Worm (Caenorhabditis elegans): ENCODE results near the gene F35H10.10.
A peak's percentile ranks its signal among the peaks of the same experiment; 100 is the strongest.

F35H10.10 gene

ce11 chrIV:8301925-8302324 lies 10.8 kb downstream of the F35H10.10 start (continued):
- TF ChIP-seq cebp-2 (GFP tag; IDR thresholded peaks at IDR 0.05) (no peak), F23B12.7 (tag; optimal IDR thresholded peaks at IDR 0.05; ENCODE audit: insufficient read depth) (no peak), mes-4 (tag; optimal IDR thresholded peaks at IDR 0.05) (no peak), B0336.3 (GFP tag; IDR thresholded peaks at IDR 0.05) (no peak), tbp1 (GFP tag; optimal IDR thresholded peaks at IDR 0.05) (no peak), bed-1 (GFP tag; IDR thresholded peaks at IDR 0.05) (no peak), ztf-26 (tag; optimal IDR thresholded peaks at IDR 0.05) (peak; percentile 37), lin-40 (tag; optimal IDR thresholded peaks at IDR 0.05) (peak; percentile 13)

- TF ChIP-seq rcor-1 (GFP tag; IDR thresholded peaks at IDR 0.05), result no peak
- no peak for TF ChIP-seq dox-1 (GFP tag; IDR thresholded peaks at IDR 0.05)
- TF ChIP-seq Y53F4B.3 (GFP tag; IDR thresholded peaks at IDR 0.05), result no peak
- TF ChIP-seq ztf-18 (tag; optimal IDR thresholded peaks at IDR 0.05), result no peak
- no peak for TF ChIP-seq B0019.2 (GFP tag; conservative IDR thresholded peaks at IDR 0.05)
- no peak for TF ChIP-seq tbx-9 (tag; optimal IDR thresholded peaks at IDR 0.05; ENCODE audit: borderline replicate concordance)
- no peak for TF ChIP-seq mcd-1 (GFP tag; IDR thresholded peaks at IDR 0.05)
Measured at ce11 chrIV:8300468-8300867, 12.3 kb downstream of the F35H10.10 start, which contains the start of gene F35H10.5. F35H10.5 (plus strand) TSS chrIV:8300768.

- TF ChIP-seq zfh-2 (GFP tag; conservative IDR thresholded peaks at IDR 0.05), result no peak
- TF ChIP-seq aptf-3 (GFP tag; IDR thresholded peaks at IDR 0.05), result no peak
- TF ChIP-seq bed-1 (GFP tag; IDR thresholded peaks at IDR 0.05), result no peak
- no peak for TF ChIP-seq lsl-1 (GFP tag; optimal IDR thresholded peaks at IDR 0.05)
- no peak for TF ChIP-seq attf-5 (GFP tag; optimal IDR thresholded peaks at IDR 0.05)
- TF ChIP-seq mel-28 (tag; optimal IDR thresholded peaks at IDR 0.05; ENCODE audit: borderline replicate concordance), result no peak
- TF ChIP-seq rcor-1 (GFP tag; IDR thresholded peaks at IDR 0.05), result no peak
- TF ChIP-seq nfya-2 (GFP tag; IDR thresholded peaks at IDR 0.05), result no peak
- TF ChIP-seq sdz-38 (tag; optimal IDR thresholded peaks at IDR 0.05), result no peak
- no peak for TF ChIP-seq somi-1 (GFP tag; optimal IDR thresholded peaks at IDR 0.05)
- no peak for TF ChIP-seq cebp-1 (GFP tag; IDR thresholded peaks at IDR 0.05)
- no peak for TF ChIP-seq cebp-1 (tag; optimal IDR thresholded peaks at IDR 0.05)
- no peak for TF ChIP-seq nhr-90 (tag; optimal IDR thresholded peaks at IDR 0.05)
- TF ChIP-seq atf-7 (tag; optimal IDR thresholded peaks at IDR 0.05), result no peak
- no peak for TF ChIP-seq lir-1 (GFP tag; conservative IDR thresholded peaks at IDR 0.05)
- no peak for TF ChIP-seq mcd-1 (GFP tag; IDR thresholded peaks at IDR 0.05)
- no peak for TF ChIP-seq B0261.1 (tag; optimal IDR thresholded peaks at IDR 0.05)
- no peak for TF ChIP-seq ztf-28 (GFP tag; IDR thresholded peaks at IDR 0.05)
Measured at ce11 chrIV:8299636-8300035, 13.1 kb downstream of the F35H10.10 start, which contains the start of gene F35H10.6. F35H10.6 (plus strand) TSS chrIV:8299936.

ce11 chrIV:8297192-8297591 lies 15.6 kb downstream of the F35H10.10 start, which contains the start of gene nprl-3:
nprl-3 (plus strand) TSS chrIV:8297492.
- no peak for TF ChIP-seq Y53G8AR.9 (GFP tag; conservative IDR thresholded peaks at IDR 0.05)
- no peak for TF ChIP-seq pbrm-1 (GFP tag; IDR thresholded peaks at IDR 0.05)
- TF ChIP-seq hlh-12 (tag; optimal IDR thresholded peaks at IDR 0.05), result no peak
- no peak for TF ChIP-seq attf-3 (GFP tag; conservative IDR thresholded peaks at IDR 0.05)
- TF ChIP-seq Y79H2A.3 (GFP tag; conservative IDR thresholded peaks at IDR 0.05), result no peak
- no peak for TF ChIP-seq snpc-1.3 (tag; optimal IDR thresholded peaks at IDR 0.05; ENCODE audit: insufficient read depth)
- TF ChIP-seq B0261.1 (tag; optimal IDR thresholded peaks at IDR 0.05), result no peak
- TF ChIP-seq ceh-40 (GFP tag; IDR thresholded peaks at IDR 0.05), result no peak
- TF ChIP-seq mcd-1 (GFP tag; IDR thresholded peaks at IDR 0.05), result no peak
- no peak for TF ChIP-seq egrh-3 (GFP tag; IDR thresholded peaks at IDR 0.05)
- TF ChIP-seq madf-8 (GFP tag; conservative IDR thresholded peaks at IDR 0.05), result no peak
- no peak for TF ChIP-seq tlf-1 (GFP tag; optimal IDR thresholded peaks at IDR 0.05)

Data from whole organism, young adult.